Fruit fly (Drosophila melanogaster) whole organism, prepupa: Measurements from ENCODE around the gene CG33003.

Experiments
- Blimp-1 ChIP-seq: fragments of 200-800 bp; sonication (Bioruptor generic); optimal IDR thresholded peaks from 3 replicates; lab custom pipeline; 2017; ENCODE audit warnings: missing biosample characterization, missing genetic modification characterization, mild to moderate bottlenecking, moderate library complexity, missing genetic modification reagents
- CG10631 ChIP-seq: fragments of 200-800 bp; sonication (Bioruptor generic); optimal IDR thresholded peaks from 2 replicates; lab custom pipeline; 2016; ENCODE audit warnings: missing biosample characterization, missing genetic modification characterization
- CG11902 ChIP-seq: fragments of 200-800 bp; sonication (Bioruptor generic); optimal IDR thresholded peaks from 3 replicates; lab custom pipeline; 2016; ENCODE audit warnings: missing biosample characterization, missing genetic modification characterization
- CG15336 ChIP-seq: fragments of 200-800 bp; sonication (Bioruptor generic); IDR thresholded peaks from 2 replicates; pipeline ENCODE4 v1.3.6; 2022; ENCODE audit warnings: missing biosample characterization, missing genetic modification characterization
- CG16779 ChIP-seq: fragments of 200-800 bp; sonication (Bioruptor generic); optimal IDR thresholded peaks from 3 replicates; lab custom pipeline; 2017; ENCODE audit warnings: missing biosample characterization, mild to moderate bottlenecking, missing genetic modification characterization
- CG31627 ChIP-seq: fragments of 200-800 bp; sonication (Bioruptor generic); optimal IDR thresholded peaks from 3 replicates; lab custom pipeline; 2016; ENCODE audit warnings: missing biosample characterization, missing genetic modification characterization
- CG32006 ChIP-seq: fragments of 200-800 bp; sonication (Bioruptor generic); optimal IDR thresholded peaks from 3 replicates; lab custom pipeline; 2017; ENCODE audit warnings: missing biosample characterization, mild to moderate bottlenecking, missing genetic modification characterization
- CG34406 ChIP-seq: fragments of 200-800 bp; sonication (Bioruptor generic); optimal IDR thresholded peaks from 3 replicates; lab custom pipeline; 2016; ENCODE audit warnings: missing biosample characterization, missing genetic modification characterization
- CG6276 ChIP-seq: fragments of 200-800 bp; sonication (Bioruptor generic); optimal IDR thresholded peaks from 2 replicates; lab custom pipeline; 2017; ENCODE audit warnings: missing biosample characterization, mild to moderate bottlenecking, missing genetic modification characterization
- CG6792 ChIP-seq: fragments of 200-800 bp; sonication (Bioruptor generic); optimal IDR thresholded peaks from 3 replicates; lab custom pipeline; 2016; ENCODE audit warnings: missing biosample characterization, missing genetic modification characterization
- CG6808 ChIP-seq: fragments of 200-800 bp; sonication (Bioruptor generic); optimal IDR thresholded peaks from 3 replicates; lab custom pipeline; 2017; ENCODE audit warnings: missing biosample characterization, missing genetic modification characterization, mild to moderate bottlenecking, moderate library complexity, missing genetic modification reagents
- CG8119 ChIP-seq: fragments of 200-800 bp; sonication (Bioruptor generic); IDR thresholded peaks from 3 replicates; pipeline ENCODE4 v1.3.6; 2022; ENCODE audit warnings: missing biosample characterization, missing genetic modification characterization
- CG8319 ChIP-seq: fragments of 200-800 bp; sonication (Bioruptor generic); optimal IDR thresholded peaks from 3 replicates; lab custom pipeline; 2016; ENCODE audit warnings: missing biosample characterization, missing genetic modification characterization
- CG8632 ChIP-seq: fragments of 200-800 bp; sonication (Bioruptor generic); optimal IDR thresholded peaks from 3 replicates; lab custom pipeline; 2016; ENCODE audit warnings: missing biosample characterization, missing genetic modification characterization
- Eip75B ChIP-seq: fragments of 200-800 bp; sonication (Bioruptor generic); optimal IDR thresholded peaks from 3 replicates; lab custom pipeline; 2016; ENCODE audit warnings: missing biosample characterization, missing genetic modification characterization
- Ets96B ChIP-seq: fragments of 200-800 bp; optimal IDR thresholded peaks from 2 replicates; lab custom pipeline; 2019; ENCODE audit warnings: missing biosample characterization, mild to moderate bottlenecking, missing genetic modification characterization, moderate library complexity
- Hr38 ChIP-seq: sonication (Bioruptor generic); optimal IDR thresholded peaks from 2 replicates; lab custom pipeline; 2016; ENCODE audit warnings: missing biosample characterization, missing genetic modification characterization
- Hr39 ChIP-seq: fragments of 200-800 bp; sonication (Bioruptor generic); optimal IDR thresholded peaks from 2 replicates; lab custom pipeline; 2016; ENCODE audit warnings: missing biosample characterization, missing genetic modification characterization
- OdsH ChIP-seq: fragments of 200-800 bp; sonication (Bioruptor generic); optimal IDR thresholded peaks from 3 replicates; lab custom pipeline; 2016; ENCODE audit warnings: missing biosample characterization, missing genetic modification characterization
- Smox ChIP-seq: fragments of 200-800 bp; sonication (Bioruptor generic); optimal IDR thresholded peaks from 3 replicates; lab custom pipeline; 2016; ENCODE audit warnings: missing biosample characterization, missing genetic modification characterization
- Sox14 ChIP-seq: fragments of 200-800 bp; sonication (Bioruptor generic); optimal IDR thresholded peaks from 3 replicates; lab custom pipeline; 2016; ENCODE audit warnings: missing biosample characterization, missing genetic modification characterization
- acj6 ChIP-seq: fragments of 200-800 bp; sonication (Bioruptor generic); optimal IDR thresholded peaks from 3 replicates; lab custom pipeline; 2016; ENCODE audit warnings: missing biosample characterization, missing genetic modification characterization
- cyc ChIP-seq: fragments of 200-800 bp; sonication (Bioruptor generic); optimal IDR thresholded peaks from 3 replicates; lab custom pipeline; 2016; ENCODE audit warnings: missing biosample characterization, missing genetic modification characterization
- dac ChIP-seq: fragments of 200-800 bp; sonication (Bioruptor generic); optimal IDR thresholded peaks from 2 replicates; lab custom pipeline; 2017; ENCODE audit warnings: missing biosample characterization, mild to moderate bottlenecking, missing genetic modification characterization
- dsx ChIP-seq: fragments of 200-800 bp; optimal IDR thresholded peaks from 3 replicates; lab custom pipeline; 2019; ENCODE audit warnings: missing biosample characterization, mild to moderate bottlenecking, missing genetic modification characterization, moderate library complexity; ENCODE audit not compliant: poor library complexity, severe bottlenecking
- fd59A ChIP-seq: fragments of 200-800 bp; sonication (Bioruptor generic); optimal IDR thresholded peaks from 2 replicates; lab custom pipeline; 2017; ENCODE audit warnings: missing biosample characterization, mild to moderate bottlenecking, missing genetic modification characterization, missing genetic modification reagents
- fkh ChIP-seq: fragments of 200-800 bp; sonication (Bioruptor generic); optimal IDR thresholded peaks from 3 replicates; lab custom pipeline; 2017; ENCODE audit warnings: missing biosample characterization, mild to moderate bottlenecking, missing genetic modification characterization, moderate library complexity
- net ChIP-seq: fragments of 200-800 bp; sonication (Bioruptor generic); optimal IDR thresholded peaks from 3 replicates; lab custom pipeline; 2016; ENCODE audit warnings: missing biosample characterization, missing genetic modification characterization
- salr ChIP-seq, 2 experiments: fragments of 200-800 bp; sonication (Bioruptor generic); optimal IDR thresholded peaks; 3 replicates each; lab custom pipeline; 2016 to 2018; ENCODE audit warnings: missing biosample characterization in 2 of 2, missing genetic modification characterization in 2 of 2, mild to moderate bottlenecking in 1 of 2
- svp ChIP-seq: fragments of 200-800 bp; sonication (Bioruptor generic); peaks from one replicate; lab custom pipeline; 2016; ENCODE audit warnings: missing biosample characterization, missing genetic modification characterization

CG33003 gene

dm6 chr2L:4361438-4361975, 39.2 kb upstream of the CG33003 start, which contains the start of gene Traf4 (continued):
- TF ChIP-seq OdsH (GFP tag; lab: Kevin White, UChicago), result peak; percentile 48
- TF ChIP-seq acj6 (GFP tag; lab: Kevin White, UChicago), result peak; percentile 59
- TF ChIP-seq CG31627, result peak; percentile 47
- TF ChIP-seq CG11902 (GFP tag; lab: Kevin White, UChicago), result peak; percentile 12
- TF ChIP-seq CG10631, result peak; percentile 55
- TF ChIP-seq Hr38, result no peak
- peak; percentile 30 for TF ChIP-seq Eip75B
- no peak for TF ChIP-seq dac (GFP tag; lab: Kevin White, UChicago)
- TF ChIP-seq CG6276 (GFP tag; lab: Kevin White, UChicago), result no peak

- TF ChIP-seq Smox (no peak), dsx (GFP tag; lab: Kevin White, UChicago) (no peak), CG8119 (GFP tag; lab: Robert Waterston, UW) (no peak), salr (GFP tag; optimal IDR thresholded peaks at IDR 0.05; lab: Kevin White, UChicago) (no peak), CG16779 (no peak), fd59A (GFP tag; lab: Kevin White, UChicago) (no peak)
- TF ChIP-seq, all 60 proteins: peak for 0
Measured at dm6 chr2L:4363707-4364270, 37.0 kb upstream of the CG33003 start.

- TF ChIP-seq net (GFP tag; lab: Kevin White, UChicago) (no peak), cyc (GFP tag; lab: Kevin White, UChicago) (no peak), fkh (GFP tag; lab: Kevin White, UChicago) (peak; percentile 50)
Measured at dm6 chr2L:4364914-4365313, 35.8 kb upstream of the CG33003 start.

DNA sequence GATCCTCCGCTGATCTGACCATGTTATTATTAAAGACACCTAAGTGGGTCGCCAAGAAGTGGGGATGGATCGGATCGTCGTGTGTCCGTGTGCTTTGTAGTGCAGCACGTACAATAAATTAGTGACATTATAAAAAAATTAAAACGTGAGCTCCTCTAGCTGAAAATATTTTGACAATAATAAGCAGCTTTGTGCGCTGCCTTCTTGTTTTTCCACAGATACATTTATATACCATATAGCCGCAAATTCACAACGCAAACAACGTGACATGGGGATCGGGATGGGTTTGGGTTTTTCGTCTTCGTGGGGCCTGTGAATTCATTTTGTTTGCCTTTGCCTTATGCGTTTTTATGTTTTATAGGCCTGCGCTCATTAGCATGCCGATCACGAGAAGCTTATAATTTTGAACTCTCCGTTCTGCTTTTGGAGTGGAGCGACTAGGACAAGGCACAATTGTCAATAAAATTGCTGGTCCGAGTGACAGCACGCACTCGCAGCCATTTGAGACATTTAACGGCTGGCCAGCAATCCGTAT, 34.9 kb upstream of the CG33003 start:
- TF ChIP-seq CG8632, result no peak
- no peak for TF ChIP-seq Ets96B (tag; lab: Kevin White, UChicago)
- TF ChIP-seq CG34406 (GFP tag; lab: Kevin White, UChicago), result no peak
- no peak for TF ChIP-seq Blimp-1 (GFP tag; lab: Kevin White, UChicago)
- no peak for TF ChIP-seq CG32006 (GFP tag; lab: Kevin White, UChicago)
- TF ChIP-seq, all 60 proteins: peak for 0

dm6 chr2L:4366652-4367051, 34.1 kb upstream of the CG33003 start:
- TF ChIP-seq CG6808 (GFP tag; lab: Kevin White, UChicago) (no peak), svp (GFP tag; lab: Kevin White, UChicago) (no peak), CG10631 (no peak), OdsH (GFP tag; lab: Kevin White, UChicago) (no peak), Sox14 (GFP tag; lab: Kevin White, UChicago) (no peak), dsx (GFP tag; lab: Kevin White, UChicago) (no peak), Hr39 (no peak), CG15336 (GFP tag; lab: Robert Waterston, UW) (no peak), CG6792 (GFP tag; lab: Kevin White, UChicago) (no peak), cyc (GFP tag; lab: Kevin White, UChicago) (no peak), CG8319 (no peak)
